Worm (Caenorhabditis elegans) whole organism, early embryonic: ENCODE measurements around the gene swan-2.

ENCODE experiments used
- B0310.2 ChIP-seq: sonication (generic microtip); optimal IDR thresholded peaks from 2 replicates; lab custom pipeline; 2016; ENCODE audit warnings: mild to moderate bottlenecking, missing genetic modification characterization, missing compliant biosample characterization
- F13C5.2 ChIP-seq: sonication (generic microtip); optimal IDR thresholded peaks from 2 replicates; lab custom pipeline; 2017; ENCODE audit warnings: mild to moderate bottlenecking, missing genetic modification characterization, inconsistent platforms, missing compliant biosample characterization
- aly-1 ChIP-seq: sonication (generic microtip); optimal IDR thresholded peaks from 2 replicates; lab custom pipeline; 2016; ENCODE audit warnings: missing genetic modification characterization, missing compliant biosample characterization
- ama-1 ChIP-seq: fragments of 150-350 bp; optimal IDR thresholded peaks from 2 replicates; lab custom pipeline; 2014
- ceh-13 ChIP-seq: fragments of 200-800 bp; sonication (Bioruptor generic); optimal IDR thresholded peaks from 2 replicates; lab custom pipeline; 2018; ENCODE audit warnings: mild to moderate bottlenecking, missing genetic modification characterization, missing compliant biosample characterization
- ceh-36 ChIP-seq: sonication (generic microtip); optimal IDR thresholded peaks from 2 replicates; lab custom pipeline; 2016; ENCODE audit warnings: missing genetic modification characterization, inconsistent platforms, missing compliant biosample characterization
- ets-7 ChIP-seq: sonication (generic microtip); optimal IDR thresholded peaks from 2 replicates; lab custom pipeline; 2016; ENCODE audit warnings: missing genotype, missing genetic modification characterization, missing compliant biosample characterization
- flt-1 ChIP-seq: fragments of 200-800 bp; sonication (Bioruptor generic); IDR thresholded peaks from 2 replicates; pipeline ENCODE4 v1.3.6; 2022; ENCODE audit warnings: missing genetic modification characterization, missing compliant biosample characterization
- hmbx-1 ChIP-seq: sonication (generic microtip); optimal IDR thresholded peaks from 2 replicates; lab custom pipeline; 2016; ENCODE audit warnings: mild to moderate bottlenecking, missing genetic modification characterization, missing compliant biosample characterization
- hmg-4 ChIP-seq: fragments of 200-800 bp; sonication (Bioruptor generic); optimal IDR thresholded peaks from 2 replicates; lab custom pipeline; 2018; ENCODE audit warnings: mild to moderate bottlenecking, missing genetic modification characterization, missing compliant biosample characterization
- hnd-1 ChIP-seq: sonication (generic microtip); optimal IDR thresholded peaks from 2 replicates; lab custom pipeline; 2016; ENCODE audit warnings: missing genetic modification characterization, missing compliant biosample characterization
- pes-1 ChIP-seq: fragments of 200-800 bp; sonication (Bioruptor generic); IDR thresholded peaks from 2 replicates; pipeline ENCODE4 v1.3.6; 2022; ENCODE audit warnings: missing genetic modification reagents, missing genetic modification characterization, missing compliant biosample characterization
- scrt-1 ChIP-seq: fragments of 200-800 bp; sonication (Bioruptor generic); IDR thresholded peaks from 2 replicates; pipeline ENCODE4 v1.3.6; 2022; ENCODE audit warnings: missing genetic modification characterization, missing compliant biosample characterization
- sea-1 ChIP-seq: fragments of 200-800 bp; sonication (Bioruptor generic); conservative IDR thresholded peaks from 2 replicates; pipeline ENCODE4 v1.3.6; 2022; ENCODE audit warnings: missing genetic modification characterization, missing compliant biosample characterization
- tbx-11 ChIP-seq: fragments of 200-800 bp; sonication (Bioruptor generic); IDR thresholded peaks from 2 replicates; pipeline ENCODE4 v1.3.6; 2022; ENCODE audit warnings: missing genetic modification characterization, missing compliant biosample characterization
- tbx-37 ChIP-seq: fragments of 200-800 bp; sonication (Bioruptor generic); conservative IDR thresholded peaks from 2 replicates; pipeline ENCODE4 v1.3.6; 2022; ENCODE audit warnings: missing genetic modification reagents, missing genetic modification characterization, missing compliant biosample characterization
- tra-4 ChIP-seq: sonication (generic microtip); optimal IDR thresholded peaks from 2 replicates; lab custom pipeline; 2017; ENCODE audit warnings: missing genetic modification characterization, missing compliant biosample characterization

The swan-2 gene

ce11 chrV:13775529-13775928, 28.6 kb downstream of the swan-2 start, which contains the start of gene F53C11.1:
Gene F53C11.1 (plus strand): TSS chrV:13775796.
- TF ChIP-seq tbx-11 (GFP tag; lab: Robert Waterston, UW) (no peak), scrt-1 (GFP tag; lab: Robert Waterston, UW) (no peak), B0310.2 (tag; lab: Kevin White, UChicago) (no peak), sea-1 (GFP tag; lab: Robert Waterston, UW) (no peak), tbx-37 (GFP tag; lab: Robert Waterston, UW) (no peak), ets-7 (tag; lab: Kevin White, UChicago) (no peak), F13C5.2 (tag; lab: Kevin White, UChicago) (no peak), ceh-13 (GFP tag; lab: Kevin White, UChicago) (no peak), ama-1 (lab: Kevin White, UChicago) (no peak), hmg-4 (GFP tag; lab: Kevin White, UChicago) (no peak), pes-1 (no peak), flt-1 (GFP tag; lab: Robert Waterston, UW) (no peak), hnd-1 (tag; lab: Kevin White, UChicago) (no peak), tra-4 (tag; lab: Kevin White, UChicago) (no peak), ceh-36 (tag; lab: Kevin White, UChicago) (no peak), aly-1 (tag; lab: Kevin White, UChicago) (no peak)

ce11 chrV:13771209-13771608, 32.9 kb downstream of the swan-2 start, which contains the start of gene F20G2.5:
Gene F20G2.5 (plus strand): TSS chrV:13771509.
- TF ChIP-seq tra-4 (tag; lab: Kevin White, UChicago) (no peak), pes-1 (no peak), ama-1 (lab: Kevin White, UChicago) (no peak), sea-1 (GFP tag; lab: Robert Waterston, UW) (no peak), tbx-37 (GFP tag; lab: Robert Waterston, UW) (no peak), F13C5.2 (tag; lab: Kevin White, UChicago) (no peak), hmg-4 (GFP tag; lab: Kevin White, UChicago) (no peak), hmbx-1 (tag; lab: Kevin White, UChicago) (no peak), B0310.2 (tag; lab: Kevin White, UChicago) (no peak), scrt-1 (GFP tag; lab: Robert Waterston, UW) (no peak), ets-7 (tag; lab: Kevin White, UChicago) (no peak), aly-1 (tag; lab: Kevin White, UChicago) (no peak), flt-1 (GFP tag; lab: Robert Waterston, UW) (no peak), tbx-11 (GFP tag; lab: Robert Waterston, UW) (no peak), ceh-36 (tag; lab: Kevin White, UChicago) (no peak), hnd-1 (tag; lab: Kevin White, UChicago) (no peak), ceh-13 (GFP tag; lab: Kevin White, UChicago) (no peak)

- no peak for TF ChIP-seq hmbx-1 (tag; lab: Kevin White, UChicago)
Measured at ce11 chrV:13768941-13769436, 35.1 kb downstream of the swan-2 start, which contains the start of gene nas-24. Gene nas-24 (plus strand): TSS chrV:13769386.

- no peak for TF ChIP-seq ceh-36 (tag; lab: Kevin White, UChicago)
Measured at ce11 chrV:13768388-13768787, 35.7 kb downstream of the swan-2 start, which contains the start of gene F20G2.3. Gene F20G2.3 (minus strand): TSS chrV:13768488.

ce11 chrV:13763723-13764122, 40.4 kb downstream of the swan-2 start:
- no peak for TF ChIP-seq ama-1 (lab: Kevin White, UChicago)

ce11 chrV:13762426-13763127, 41.5 kb downstream of the swan-2 start, which contains the start of gene F20G2.6:
Gene F20G2.6 (plus strand): TSS chrV:13763077.
- TF ChIP-seq ama-1 (lab: Kevin White, UChicago) (no peak), hmg-4 (GFP tag; lab: Kevin White, UChicago) (no peak), ets-7 (tag; lab: Kevin White, UChicago) (no peak), tbx-37 (GFP tag; lab: Robert Waterston, UW) (no peak), ceh-13 (GFP tag; lab: Kevin White, UChicago) (no peak), hmbx-1 (tag; lab: Kevin White, UChicago) (no peak), tbx-11 (GFP tag; lab: Robert Waterston, UW) (no peak), B0310.2 (tag; lab: Kevin White, UChicago) (no peak), pes-1 (no peak), sea-1 (GFP tag; lab: Robert Waterston, UW) (no peak), tra-4 (tag; lab: Kevin White, UChicago) (no peak), aly-1 (tag; lab: Kevin White, UChicago) (no peak), ceh-36 (tag; lab: Kevin White, UChicago) (no peak)

- TF ChIP-seq B0310.2 (tag; lab: Kevin White, UChicago) (no peak), pes-1 (no peak), ets-7 (tag; lab: Kevin White, UChicago) (no peak), hnd-1 (tag; lab: Kevin White, UChicago) (no peak), flt-1 (GFP tag; lab: Robert Waterston, UW) (no peak), tbx-11 (GFP tag; lab: Robert Waterston, UW) (no peak), tra-4 (tag; lab: Kevin White, UChicago) (no peak), hmbx-1 (tag; lab: Kevin White, UChicago) (no peak)
Measured at ce11 chrV:13757349-13757748, 46.7 kb downstream of the swan-2 start.
